Fruit fly (Drosophila melanogaster) whole organism, embryonic: ENCODE measurements around the gene Baldspot.
A peak's percentile ranks its signal among the peaks of the same experiment; 100 is the strongest.

ENCODE experiments used
- CG10565 ChIP-seq: fragments of 200-800 bp; sonication (Bioruptor generic); optimal IDR thresholded peaks from 3 replicates; lab custom pipeline; 2016; ENCODE audit warnings: missing biosample characterization, mild to moderate bottlenecking, missing genetic modification characterization
- CG11398 ChIP-seq: fragments of 200-800 bp; sonication (Bioruptor generic); optimal IDR thresholded peaks from 2 replicates; lab custom pipeline; 2016; ENCODE audit warnings: missing biosample characterization, missing genetic modification characterization
- CG11560 ChIP-seq: fragments of 200-800 bp; sonication (Bioruptor generic); IDR thresholded peaks from 3 replicates; pipeline ENCODE4 v1.3.6; 2022; ENCODE audit warnings: missing biosample characterization, missing genetic modification characterization
- CG12219 ChIP-seq: fragments of 200-800 bp; sonication (Bioruptor generic); optimal IDR thresholded peaks from 3 replicates; lab custom pipeline; 2018; ENCODE audit warnings: missing biosample characterization, mild to moderate bottlenecking, missing genetic modification characterization
- CG12659 ChIP-seq: fragments of 200-800 bp; sonication (Bioruptor generic); optimal IDR thresholded peaks from 3 replicates; lab custom pipeline; 2017; ENCODE audit warnings: mild to moderate bottlenecking, missing biosample characterization, missing genetic modification reagents, missing genetic modification characterization
- CG15479 ChIP-seq: fragments of 200-800 bp; sonication (Bioruptor generic); optimal IDR thresholded peaks from 3 replicates; lab custom pipeline; 2019; ENCODE audit warnings: missing biosample characterization, mild to moderate bottlenecking, missing genetic modification characterization, moderate library complexity
- CG1603 ChIP-seq: fragments of 200-800 bp; sonication (Bioruptor generic); optimal IDR thresholded peaks from 2 replicates; lab custom pipeline; 2019; ENCODE audit warnings: missing biosample characterization, mild to moderate bottlenecking, missing genetic modification characterization, moderate library complexity
- CG17829 ChIP-seq: fragments of 200-800 bp; optimal IDR thresholded peaks from 2 replicates; lab custom pipeline; 2019; ENCODE audit warnings: missing biosample characterization, mild to moderate bottlenecking, missing genetic modification characterization, moderate library complexity
- CG2678 ChIP-seq: fragments of 200-800 bp; sonication (Bioruptor generic); optimal IDR thresholded peaks from 3 replicates; lab custom pipeline; 2019; ENCODE audit warnings: missing biosample characterization, mild to moderate bottlenecking, missing genetic modification characterization, moderate library complexity
- CG2712 ChIP-seq: fragments of 200-800 bp; optimal IDR thresholded peaks from 3 replicates; lab custom pipeline; 2019; ENCODE audit warnings: missing biosample characterization, mild to moderate bottlenecking, missing genetic modification characterization, moderate library complexity
- CG4424 ChIP-seq: fragments of 200-800 bp; sonication (Bioruptor generic); optimal IDR thresholded peaks from 3 replicates; lab custom pipeline; 2016; ENCODE audit warnings: missing biosample characterization, missing genetic modification characterization
- CG5953 ChIP-seq: fragments of 200-800 bp; sonication (Bioruptor generic); IDR thresholded peaks from 2 replicates; pipeline ENCODE4 v1.3.6; 2022; ENCODE audit warnings: missing biosample characterization, missing genetic modification characterization
- CG6654 ChIP-seq: fragments of 200-800 bp; sonication (Bioruptor generic); optimal IDR thresholded peaks from 2 replicates; lab custom pipeline; 2017; ENCODE audit warnings: missing biosample characterization, mild to moderate bottlenecking, missing genetic modification characterization
- CG7786 ChIP-seq: fragments of 200-800 bp; sonication (Bioruptor generic); optimal IDR thresholded peaks from 2 replicates; lab custom pipeline; 2016; ENCODE audit warnings: missing biosample characterization, missing genetic modification characterization
- CG8388 ChIP-seq: fragments of 200-800 bp; sonication (Bioruptor generic); optimal IDR thresholded peaks from 2 replicates; lab custom pipeline; 2019; ENCODE audit warnings: missing biosample characterization, mild to moderate bottlenecking, missing genetic modification characterization, moderate library complexity
- CG8944 ChIP-seq: fragments of 200-800 bp; sonication (Bioruptor generic); optimal IDR thresholded peaks from 3 replicates; lab custom pipeline; 2016; ENCODE audit warnings: missing biosample characterization, missing genetic modification characterization
- CG9215 ChIP-seq: fragments of 200-800 bp; sonication (Bioruptor generic); IDR thresholded peaks from 2 replicates; pipeline ENCODE4 v1.3.6; 2022; ENCODE audit warnings: missing biosample characterization, missing genetic modification characterization
- CG9797 ChIP-seq: fragments of 200-800 bp; sonication (Bioruptor generic); optimal IDR thresholded peaks from 3 replicates; lab custom pipeline; 2018; ENCODE audit warnings: missing biosample characterization, mild to moderate bottlenecking, missing genetic modification characterization
- CoRest ChIP-seq: fragments of 200-800 bp; sonication (Bioruptor generic); optimal IDR thresholded peaks from 3 replicates; lab custom pipeline; 2018; ENCODE audit warnings: missing biosample characterization, mild to moderate bottlenecking, missing genetic modification characterization, moderate library complexity
- Dfd ChIP-seq, 2 experiments: fragments of >200 bp; optimal IDR thresholded peaks; 2 replicates each; lab custom pipeline; 2017; ENCODE audit warnings: missing biosample characterization in 2 of 2, missing genetic modification characterization in 2 of 2
- Hand ChIP-seq: fragments of 200-800 bp; sonication (Bioruptor generic); optimal IDR thresholded peaks from 2 replicates; lab custom pipeline; 2017; ENCODE audit warnings: mild to moderate bottlenecking, missing biosample characterization, missing genetic modification reagents, missing genetic modification characterization
- HmgD ChIP-seq: fragments of 200-800 bp; sonication (Bioruptor generic); optimal IDR thresholded peaks from 3 replicates; lab custom pipeline; 2016; ENCODE audit warnings: missing biosample characterization, missing genetic modification characterization
- HmgZ ChIP-seq: fragments of 200-800 bp; sonication (Bioruptor generic); optimal IDR thresholded peaks from 2 replicates; lab custom pipeline; 2018; ENCODE audit warnings: missing biosample characterization, mild to moderate bottlenecking, missing genetic modification characterization
- Hsf ChIP-seq: fragments of 200-800 bp; sonication (Bioruptor generic); optimal IDR thresholded peaks from 3 replicates; lab custom pipeline; 2016; ENCODE audit warnings: missing biosample characterization, missing genetic modification characterization
- Jarid2 ChIP-seq: fragments of 200-800 bp; sonication (Bioruptor generic); optimal IDR thresholded peaks from 3 replicates; lab custom pipeline; 2017; ENCODE audit warnings: mild to moderate bottlenecking, missing biosample characterization, missing genetic modification reagents, missing genetic modification characterization
- Meics ChIP-seq: fragments of 200-800 bp; sonication (Bioruptor generic); optimal IDR thresholded peaks from 2 replicates; lab custom pipeline; 2017; ENCODE audit warnings: missing biosample characterization, mild to moderate bottlenecking, missing genetic modification characterization
- NC2α ChIP-seq: fragments of 200-800 bp; sonication (Bioruptor generic); optimal IDR thresholded peaks from 2 replicates; lab custom pipeline; 2016; ENCODE audit warnings: missing biosample characterization, missing genetic modification characterization
- NFAT ChIP-seq: fragments of 200-800 bp; sonication (Bioruptor generic); IDR thresholded peaks from 2 replicates; pipeline ENCODE4 v1.3.6; 2022; ENCODE audit warnings: missing biosample characterization, missing genetic modification characterization
- PHDP ChIP-seq: fragments of 200-800 bp; sonication (Bioruptor generic); optimal IDR thresholded peaks from 3 replicates; lab custom pipeline; 2018; ENCODE audit warnings: missing biosample characterization, mild to moderate bottlenecking, missing genetic modification characterization, moderate library complexity
- Sox100B ChIP-seq: fragments of 200-800 bp; sonication (Bioruptor generic); optimal IDR thresholded peaks from 3 replicates; lab custom pipeline; 2018; ENCODE audit warnings: missing biosample characterization, mild to moderate bottlenecking, missing genetic modification characterization
- ab ChIP-seq: fragments of 200-800 bp; sonication (Bioruptor generic); optimal IDR thresholded peaks from 2 replicates; lab custom pipeline; 2016; ENCODE audit warnings: missing biosample characterization, missing genetic modification characterization
- cas ChIP-seq: fragments of 200-800 bp; sonication (Bioruptor generic); IDR thresholded peaks from 2 replicates; pipeline ENCODE4 v1.3.6; 2022; ENCODE audit warnings: missing biosample characterization, missing genetic modification characterization
- crp ChIP-seq, 2 experiments: fragments of 200-800 bp; sonication (Bioruptor generic); optimal IDR thresholded peaks; 2 replicates in 1 of 2; 3 replicates in 1 of 2; lab custom pipeline; 2017; ENCODE audit warnings: missing biosample characterization in 2 of 2, missing genetic modification characterization in 2 of 2, mild to moderate bottlenecking in 1 of 2, moderate library complexity in 1 of 2
- dati ChIP-seq: fragments of 200-800 bp; sonication (Bioruptor generic); IDR thresholded peaks from 2 replicates; pipeline ENCODE4 v1.3.6; 2022; ENCODE audit warnings: missing biosample characterization, missing genetic modification characterization
- gcm ChIP-seq: fragments of 200-800 bp; sonication (Bioruptor generic); optimal IDR thresholded peaks from 2 replicates; lab custom pipeline; 2019; ENCODE audit warnings: missing biosample characterization, mild to moderate bottlenecking, missing genetic modification characterization, moderate library complexity
- hkb ChIP-seq, 2 experiments: fragments of 200-800 bp in 1 of 2; fragments of >200 bp in 1 of 2; sonication (Bioruptor generic) in 1 of 2; IDR thresholded peaks in 1 of 2; optimal IDR thresholded peaks in 1 of 2; 2 replicates each; pipeline versions ENCODE4 v1.3.6 to Lab custom; 2017 to 2022; ENCODE audit warnings: missing biosample characterization in 1 of 2, missing genetic modification characterization in 1 of 2
- ind ChIP-seq: fragments of 200-800 bp; sonication (Bioruptor generic); optimal IDR thresholded peaks from 3 replicates; lab custom pipeline; 2016; ENCODE audit warnings: missing biosample characterization, missing genetic modification characterization
- inv ChIP-seq: fragments of 200-800 bp; sonication (Bioruptor generic); IDR thresholded peaks from 2 replicates; pipeline ENCODE4 v1.3.6; 2022; ENCODE audit warnings: missing biosample characterization, missing genetic modification characterization; ENCODE audit not compliant: partially characterized antibody
- kah ChIP-seq: fragments of 200-800 bp; sonication (Bioruptor generic); optimal IDR thresholded peaks from 2 replicates; lab custom pipeline; 2018; ENCODE audit warnings: missing biosample characterization, mild to moderate bottlenecking, missing genetic modification characterization
- knrl ChIP-seq: fragments of 200-800 bp; sonication (Bioruptor generic); IDR thresholded peaks from 3 replicates; pipeline ENCODE4 v1.3.6; 2022; ENCODE audit warnings: missing biosample characterization, missing genetic modification characterization; ENCODE audit not compliant: partially characterized antibody
- lab ChIP-seq: fragments of 200-800 bp; sonication (Bioruptor generic); optimal IDR thresholded peaks from 3 replicates; lab custom pipeline; 2017; ENCODE audit warnings: missing biosample characterization, missing genetic modification characterization, mild to moderate bottlenecking, moderate library complexity, missing genetic modification reagents
- mam ChIP-seq: fragments of 200-800 bp; sonication (Bioruptor generic); optimal IDR thresholded peaks from 3 replicates; lab custom pipeline; 2016; ENCODE audit warnings: missing biosample characterization, missing genetic modification characterization
- nerfin-2 ChIP-seq: fragments of 200-800 bp; sonication (Bioruptor generic); IDR thresholded peaks from 2 replicates; pipeline ENCODE4 v1.3.6; 2022; ENCODE audit warnings: missing biosample characterization, missing genetic modification characterization; ENCODE audit not compliant: partially characterized antibody
- nom ChIP-seq: fragments of 200-800 bp; sonication (Bioruptor generic); optimal IDR thresholded peaks from 2 replicates; lab custom pipeline; 2017; ENCODE audit warnings: missing biosample characterization, missing genetic modification characterization, mild to moderate bottlenecking, moderate library complexity, missing genetic modification reagents
- odd ChIP-seq: fragments of 200-800 bp; sonication (Bioruptor generic); optimal IDR thresholded peaks from 2 replicates; lab custom pipeline; 2017; ENCODE audit warnings: missing biosample characterization, mild to moderate bottlenecking, missing genetic modification characterization
- pros ChIP-seq: fragments of 200-800 bp; sonication (Bioruptor generic); optimal IDR thresholded peaks from 3 replicates; lab custom pipeline; 2019; ENCODE audit warnings: missing biosample characterization, mild to moderate bottlenecking, missing genetic modification characterization, moderate library complexity
- ranshi ChIP-seq: fragments of 200-800 bp; sonication (Bioruptor generic); IDR thresholded peaks from 2 replicates; pipeline ENCODE4 v1.3.6; 2022; ENCODE audit warnings: missing biosample characterization, missing genetic modification characterization
- seq ChIP-seq: fragments of 200-800 bp; sonication (Bioruptor generic); IDR thresholded peaks from 2 replicates; pipeline ENCODE4 v1.3.6; 2022; ENCODE audit warnings: missing biosample characterization, missing genetic modification characterization
- stc ChIP-seq: fragments of 200-800 bp; sonication (Bioruptor generic); IDR thresholded peaks from 2 replicates; pipeline ENCODE4 v1.3.6; 2022; ENCODE audit warnings: missing biosample characterization, missing genetic modification characterization
- ttk ChIP-seq: fragments of 200-800 bp; sonication (Bioruptor generic); IDR thresholded peaks from 2 replicates; pipeline ENCODE4 v2.1.2; 2022; ENCODE audit warnings: missing biosample characterization, missing genetic modification characterization
- z ChIP-seq: fragments of 200-800 bp; sonication (Bioruptor generic); IDR thresholded peaks from 3 replicates; pipeline ENCODE4 v1.3.6; 2022; ENCODE audit warnings: missing biosample characterization, missing genetic modification characterization

Gene Baldspot

DNA sequence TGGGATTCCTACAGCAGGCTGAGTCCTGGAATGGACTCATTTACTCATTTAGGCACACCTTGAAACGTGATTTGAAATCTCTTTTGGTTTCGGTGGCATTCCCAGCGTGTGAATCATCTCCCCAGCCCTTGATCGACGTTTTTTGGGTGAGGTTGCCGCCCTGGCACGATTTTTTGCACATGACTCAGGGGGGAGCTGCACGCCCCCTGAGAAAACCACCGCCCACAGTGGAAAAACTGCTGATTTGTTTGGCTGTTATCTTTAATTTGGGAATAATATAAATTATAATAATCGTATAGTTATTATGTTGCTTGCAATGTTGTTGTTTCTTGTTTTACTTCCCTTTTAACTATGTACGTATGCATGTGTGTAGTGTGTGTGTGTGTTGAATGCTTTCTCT is 48.4 kb downstream of the Baldspot start (continued):
- TF ChIP-seq nerfin-2 (GFP tag; lab: Robert Waterston, UW) (no peak), dati (no peak), seq (GFP tag; lab: Robert Waterston, UW) (no peak), cas (GFP tag; lab: Robert Waterston, UW) (no peak), CG12659 (GFP tag; lab: Kevin White, UChicago) (no peak), z (GFP tag; lab: Robert Waterston, UW) (no peak), CG2712 (peak; percentile 4), CG17829 (no peak), crp (GFP tag; optimal IDR thresholded peaks at IDR 0.05; lab: Kevin White, UChicago) (no peak), CG11398 (GFP tag; lab: Kevin White, UChicago) (no peak), stc (GFP tag; lab: Robert Waterston, UW) (peak; percentile 6; the same call in 1 of the 2 replicates), CG15479 (no peak), inv (GFP tag; lab: Robert Waterston, UW) (no peak), ranshi (GFP tag; lab: Robert Waterston, UW) (no peak), PHDP (tag; lab: Kevin White, UChicago) (no peak), Jarid2 (no peak), CG12219 (GFP tag; lab: Kevin White, UChicago) (no peak), CG9797 (GFP tag; lab: Kevin White, UChicago) (no peak), pros (GFP tag; lab: Kevin White, UChicago) (no peak), CG7786 (GFP tag; lab: Kevin White, UChicago) (no peak), CoRest (no peak), CG10565 (GFP tag; lab: Kevin White, UChicago) (no peak), HmgZ (tag; lab: Kevin White, UChicago) (no peak), gcm (GFP tag; lab: Kevin White, UChicago) (no peak), CG5953 (GFP tag; lab: Robert Waterston, UW) (no peak), mam (GFP tag; lab: Kevin White, UChicago) (peak; percentile 18), HmgD (GFP tag; lab: Kevin White, UChicago) (no peak), Dfd (GFP tag; optimal IDR thresholded peaks at IDR 0.05; lab: Kevin White, UChicago) (no peak), hkb (optimal IDR thresholded peaks at IDR 0.05; lab: Kevin White, UChicago) (no peak), hkb (GFP tag; IDR thresholded peaks at IDR 0.05; lab: Robert Waterston, UW) (no peak), CG11560 (tag; lab: Robert Waterston, UW) (no peak), CG6654 (GFP tag; lab: Kevin White, UChicago) (no peak), ind (GFP tag; lab: Kevin White, UChicago) (no peak), CG8388 (GFP tag; lab: Kevin White, UChicago) (no peak), CG9215 (GFP tag; lab: Robert Waterston, UW) (no peak), Hsf (GFP tag; lab: Kevin White, UChicago) (no peak), NC2α (GFP tag; lab: Kevin White, UChicago) (no peak), Hand (no peak), lab (GFP tag; lab: Kevin White, UChicago) (peak; percentile 43), CG4424 (GFP tag; lab: Kevin White, UChicago) (no peak), CG2678 (tag; lab: Kevin White, UChicago) (no peak), Sox100B (GFP tag; lab: Kevin White, UChicago) (no peak), odd (no peak), knrl (no peak), kah (GFP tag; lab: Kevin White, UChicago) (no peak), CG1603 (tag; lab: Kevin White, UChicago) (no peak), CG8944 (GFP tag; lab: Kevin White, UChicago) (no peak), nom (GFP tag; lab: Kevin White, UChicago) (no peak), ab (GFP tag; lab: Kevin White, UChicago) (no peak), Meics (GFP tag; lab: Kevin White, UChicago) (peak; percentile 11), NFAT (GFP tag; lab: Robert Waterston, UW) (peak; percentile 20; the same call in 1 of the 2 replicates), ttk (GFP tag; lab: Robert Waterston, UW) (no peak)
